Worm (Caenorhabditis elegans): ENCODE measurements around the gene clec-241.

clec-241 gene

DNA sequence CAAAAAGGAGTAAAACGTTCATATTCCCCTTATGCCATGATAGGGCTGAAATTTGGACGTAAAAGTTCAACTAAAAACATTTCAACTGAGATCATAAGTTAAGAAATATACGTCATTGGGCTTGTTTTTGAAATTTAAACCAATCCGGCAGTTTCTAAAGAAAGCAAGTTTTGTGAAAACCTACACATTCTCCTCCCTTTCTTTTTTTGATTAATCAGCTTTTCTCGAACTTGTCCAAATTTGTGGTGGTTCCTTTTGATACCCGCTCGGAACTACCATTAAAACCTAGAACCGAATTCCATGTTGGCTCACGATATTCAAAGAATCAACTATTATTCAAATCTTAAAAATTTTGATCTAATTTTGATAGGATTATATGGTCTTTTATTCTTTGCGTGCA is 32.8 kb downstream of the clec-241 start, which contains the start of gene srz-54:
Gene srz-54, plus strand, starts transcription at position 301 of the 400 bp plus-strand sequence.
- TF ChIP-seq lin-14 (GFP tag; optimal IDR thresholded peaks at IDR 0.05) = no peak
- TF ChIP-seq Y116A8C.19 (tag; optimal IDR thresholded peaks at IDR 0.05; ENCODE audit: borderline replicate concordance) = no peak
- no peak for TF ChIP-seq ceh-63 (GFP tag; optimal IDR thresholded peaks at IDR 0.05)
- TF ChIP-seq ceh-90 (tag; optimal IDR thresholded peaks at IDR 0.05) = no peak
- TF ChIP-seq dpl-1 (GFP tag; optimal IDR thresholded peaks at IDR 0.05) = no peak
- TF ChIP-seq ztf-4 (tag; optimal IDR thresholded peaks at IDR 0.05) = no peak
- TF ChIP-seq ztf-11 (tag; optimal IDR thresholded peaks at IDR 0.05) = no peak
- no peak for TF ChIP-seq fkh-10 (GFP tag; optimal IDR thresholded peaks at IDR 0.05)

DNA sequence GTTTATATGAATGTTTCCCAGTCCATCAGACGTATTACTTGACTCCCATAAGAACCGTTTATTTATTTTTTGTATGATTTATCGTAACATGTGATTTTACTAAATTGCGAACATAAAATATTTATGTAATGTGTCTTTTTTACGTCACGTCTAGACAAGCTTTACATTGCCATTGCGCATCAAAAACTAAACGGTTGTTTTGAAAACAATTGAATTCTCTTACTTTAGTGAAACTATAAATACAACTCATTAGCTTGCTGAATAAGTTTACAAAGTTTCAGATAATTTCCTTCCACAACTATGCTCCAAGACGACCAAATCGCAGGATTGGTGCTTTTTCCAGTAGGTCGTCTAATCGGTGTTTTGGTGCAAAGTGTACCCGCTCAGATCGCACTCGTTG is 38.2 kb downstream of the clec-241 start, which contains the start of gene srx-54:
Gene srx-54, plus strand, starts transcription at position 301 of the 400 bp plus-strand sequence.
- TF ChIP-seq elt-2 (tag; optimal IDR thresholded peaks at IDR 0.05) (no peak), nhr-76 (tag; optimal IDR thresholded peaks at IDR 0.05) (no peak), irx-1 (tag; optimal IDR thresholded peaks at IDR 0.05) (no peak), C34B4.2 (tag; optimal IDR thresholded peaks at IDR 0.05) (no peak), nhr-11 (tag; optimal IDR thresholded peaks at IDR 0.05) (no peak), dpl-1 (GFP tag; optimal IDR thresholded peaks at IDR 0.05) (no peak), lin-35 (GFP tag; optimal IDR thresholded peaks at IDR 0.05) (no peak), ces-1 (GFP tag; optimal IDR thresholded peaks at IDR 0.05) (no peak), grh-1 (GFP tag; IDR thresholded peaks at IDR 0.05) (no peak), tlp-1 (tag; optimal IDR thresholded peaks at IDR 0.05) (no peak), fkh-8 (tag; optimal IDR thresholded peaks at IDR 0.05) (no peak), pqm-1 (tag; optimal IDR thresholded peaks at IDR 0.05) (no peak), C04F5.9 (tag; optimal IDR thresholded peaks at IDR 0.05) (no peak), lin-14 (GFP tag; optimal IDR thresholded peaks at IDR 0.05) (no peak), hpl-2 (GFP tag; optimal IDR thresholded peaks at IDR 0.05) (no peak), lin-39 (tag; optimal IDR thresholded peaks at IDR 0.05) (no peak)

DNA sequence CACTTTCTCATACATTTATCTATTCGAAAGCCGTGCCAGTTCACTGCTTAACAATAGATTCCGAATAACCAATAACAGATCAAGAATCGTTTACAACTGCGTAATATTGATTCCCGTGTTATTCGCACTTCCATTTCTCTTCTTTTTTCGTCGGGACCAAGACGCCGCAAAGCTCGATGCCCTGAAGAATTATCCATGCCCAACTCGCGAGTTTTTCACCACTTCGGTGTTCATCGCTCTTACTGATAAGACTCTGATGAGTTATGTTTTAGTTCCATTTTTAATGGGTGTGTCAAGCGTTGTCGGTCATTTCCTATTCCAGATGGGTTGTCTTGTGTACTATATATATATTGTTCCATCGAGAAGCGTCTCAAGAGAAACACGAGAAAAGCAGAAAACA is 39.8 kb downstream of the clec-241 start:
- no peak for TF ChIP-seq nhr-11 (tag; optimal IDR thresholded peaks at IDR 0.05)
- TF ChIP-seq sup-37 (GFP tag; optimal IDR thresholded peaks at IDR 0.05) = no peak
- TF ChIP-seq ceh-82 (tag; optimal IDR thresholded peaks at IDR 0.05) = no peak
- TF ChIP-seq nhr-84 (tag; optimal IDR thresholded peaks at IDR 0.05) = no peak
- no peak for TF ChIP-seq fkh-4 (tag; optimal IDR thresholded peaks at IDR 0.05; ENCODE audit: borderline replicate concordance)
- TF ChIP-seq mef-2 (tag; optimal IDR thresholded peaks at IDR 0.05) = no peak
- no peak for TF ChIP-seq nhr-237 (tag; optimal IDR thresholded peaks at IDR 0.05)
- no peak for TF ChIP-seq ceh-88 (GFP tag; IDR thresholded peaks at IDR 0.05)
- no peak for TF ChIP-seq sox-4 (tag; optimal IDR thresholded peaks at IDR 0.05)
- no peak for TF ChIP-seq xbp-1 (tag; optimal IDR thresholded peaks at IDR 0.05)
- no peak for TF ChIP-seq lir-3 (tag; optimal IDR thresholded peaks at IDR 0.05; ENCODE audit: poor library complexity)

DNA sequence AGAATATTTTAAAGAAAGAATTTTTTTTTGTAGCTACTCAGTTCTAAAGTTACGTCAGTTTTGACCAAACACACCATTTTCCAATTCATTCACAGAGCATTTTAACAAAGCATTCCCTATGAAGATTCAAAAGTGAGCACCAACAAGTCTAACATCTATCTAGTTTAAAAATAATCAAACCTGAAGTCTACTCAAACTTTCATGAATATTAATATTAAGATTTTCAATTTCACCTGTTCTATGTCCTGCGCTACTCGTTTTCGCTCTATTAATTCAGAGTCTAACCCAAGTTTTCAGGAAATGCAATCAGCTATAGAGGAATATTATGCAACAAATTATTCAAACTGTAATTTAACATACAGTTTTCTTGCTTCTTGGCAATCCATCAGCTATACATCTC is 41.0 kb downstream of the clec-241 start, which contains the start of gene srh-119:
Gene srh-119, plus strand, starts transcription at position 301 of the 400 bp plus-strand sequence.
- TF ChIP-seq nhr-47 (tag; optimal IDR thresholded peaks at IDR 0.05) (no peak), pqm-1 (tag; optimal IDR thresholded peaks at IDR 0.05) (no peak), Y116A8C.19 (tag; optimal IDR thresholded peaks at IDR 0.05; ENCODE audit: borderline replicate concordance) (no peak)

DNA sequence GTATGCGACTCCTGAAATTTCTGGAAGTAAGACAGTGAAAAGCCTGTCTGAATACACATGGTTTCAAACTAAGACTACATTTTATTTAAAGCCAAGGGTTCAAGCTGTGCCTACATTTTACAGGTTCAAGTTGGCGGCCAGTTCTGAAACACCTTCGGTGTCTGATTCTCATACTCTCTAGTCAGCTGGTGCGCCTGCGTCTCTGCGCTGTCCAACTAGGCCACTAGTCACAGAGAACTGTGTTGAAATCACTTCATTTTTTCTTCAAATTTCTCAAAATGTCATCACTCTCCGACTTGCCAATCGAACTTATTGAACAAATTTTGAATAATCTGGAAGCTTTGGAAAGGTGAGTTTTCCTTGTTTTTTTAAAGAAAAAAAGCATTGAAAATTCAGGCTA is 46.5 kb downstream of the clec-241 start, which contains the start of gene fbxa-90:
Gene fbxa-90, plus strand, starts transcription at position 179 of the 400 bp plus-strand sequence.
- peak in 2 of 3 experiments; percentile 27 to 31 for TF ChIP-seq dpl-1 (GFP tag; optimal IDR thresholded peaks at IDR 0.05)
- TF ChIP-seq nhr-19 (GFP tag; conservative IDR thresholded peaks at IDR 0.05) = no peak
- TF ChIP-seq lin-13 (GFP tag; optimal IDR thresholded peaks at IDR 0.05) = no peak
- no peak for TF ChIP-seq isw-1 (GFP tag; IDR thresholded peaks at IDR 0.05)
- TF ChIP-seq efl-1 (optimal IDR thresholded peaks at IDR 0.05) = peak; percentile 29 to 64
- TF ChIP-seq efl-1 (GFP tag; optimal IDR thresholded peaks at IDR 0.05 in 1 of 2) = peak in 1 of 2 experiments; percentile 94
- no peak for TF ChIP-seq nhr-11 (tag; optimal IDR thresholded peaks at IDR 0.05)
- no peak for TF ChIP-seq nhr-12 (tag; optimal IDR thresholded peaks at IDR 0.05)
- peak; percentile 15 for TF ChIP-seq skn-1 (tag; optimal IDR thresholded peaks at IDR 0.05)
- TF ChIP-seq lin-35 (GFP tag; optimal IDR thresholded peaks at IDR 0.05) = peak in 1 of 2 experiments; percentile 54
- TF ChIP-seq jun-1 (tag; optimal IDR thresholded peaks at IDR 0.05) = no peak
